Fruit fly (Drosophila melanogaster) whole organism, embryonic: ENCODE results near the gene Snup.

ENCODE experiments used
- Antp ChIP-seq: fragments of 200-800 bp; sonication (Bioruptor generic); optimal IDR thresholded peaks from 3 replicates; lab custom pipeline; 2016; ENCODE audit warnings: missing biosample characterization, missing genetic modification characterization
- CG10959 ChIP-seq: fragments of 200-800 bp; sonication (Bioruptor generic); IDR thresholded peaks from 2 replicates; pipeline ENCODE4 v1.3.6; 2022; ENCODE audit warnings: missing biosample characterization, missing genetic modification characterization
- CG11456 ChIP-seq: fragments of 200-800 bp; sonication (Bioruptor generic); IDR thresholded peaks from 3 replicates; pipeline ENCODE4 v1.3.6; 2022; ENCODE audit warnings: missing biosample characterization, missing genetic modification characterization
- CG11560 ChIP-seq: fragments of 200-800 bp; sonication (Bioruptor generic); IDR thresholded peaks from 3 replicates; pipeline ENCODE4 v1.3.6; 2022; ENCODE audit warnings: missing biosample characterization, missing genetic modification characterization
- CG13123 ChIP-seq: fragments of 200-800 bp; sonication (Bioruptor generic); optimal IDR thresholded peaks from 2 replicates; lab custom pipeline; 2016; ENCODE audit warnings: missing biosample characterization, missing genetic modification characterization
- CG18599 ChIP-seq: fragments of 200-800 bp; sonication (Bioruptor generic); optimal IDR thresholded peaks from 3 replicates; lab custom pipeline; 2017; ENCODE audit warnings: missing biosample characterization, missing genetic modification characterization, mild to moderate bottlenecking, moderate library complexity, missing genetic modification reagents
- CG18619 ChIP-seq: fragments of 200-800 bp; sonication (Bioruptor generic); optimal IDR thresholded peaks from 3 replicates; lab custom pipeline; 2017; ENCODE audit warnings: missing biosample characterization, mild to moderate bottlenecking, missing genetic modification characterization
- CG18764 ChIP-seq: fragments of 200-800 bp; sonication (Bioruptor generic); optimal IDR thresholded peaks from 3 replicates; lab custom pipeline; 2016; ENCODE audit warnings: missing biosample characterization, missing genetic modification characterization
- CG30403 ChIP-seq: fragments of 200-800 bp; sonication (Bioruptor generic); optimal IDR thresholded peaks from 3 replicates; lab custom pipeline; 2016; ENCODE audit warnings: missing biosample characterization, missing genetic modification characterization
- CG31388 ChIP-seq: fragments of 200-800 bp; sonication (Bioruptor generic); optimal IDR thresholded peaks from 2 replicates; lab custom pipeline; 2016; ENCODE audit warnings: missing biosample characterization, missing genetic modification characterization
- CG32767 ChIP-seq: fragments of 200-800 bp; sonication (Bioruptor generic); IDR thresholded peaks from 2 replicates; pipeline ENCODE4 v1.3.6; 2022; ENCODE audit warnings: missing biosample characterization, missing genetic modification characterization
- CG4282 ChIP-seq: fragments of 200-800 bp; sonication (Bioruptor generic); optimal IDR thresholded peaks from 2 replicates; lab custom pipeline; 2016; ENCODE audit warnings: missing biosample characterization, missing genetic modification characterization
- CG4328 ChIP-seq: fragments of 200-800 bp; sonication (Bioruptor generic); optimal IDR thresholded peaks from 3 replicates; lab custom pipeline; 2017; ENCODE audit warnings: missing biosample characterization, missing genetic modification reagents, missing genetic modification characterization
- CG4707 ChIP-seq: fragments of 200-800 bp; sonication (Bioruptor generic); optimal IDR thresholded peaks from 2 replicates; lab custom pipeline; 2018; ENCODE audit warnings: missing biosample characterization, mild to moderate bottlenecking, missing genetic modification characterization, moderate library complexity
- CG6683 ChIP-seq: fragments of 200-800 bp; sonication (Bioruptor generic); optimal IDR thresholded peaks from 2 replicates; lab custom pipeline; 2017; ENCODE audit warnings: missing biosample characterization, mild to moderate bottlenecking, missing genetic modification characterization, missing genetic modification reagents
- CG7271 ChIP-seq: fragments of 200-800 bp; sonication (Bioruptor generic); optimal IDR thresholded peaks from 2 replicates; lab custom pipeline; 2018; ENCODE audit warnings: missing biosample characterization, mild to moderate bottlenecking, missing genetic modification characterization, moderate library complexity
- CG7372 ChIP-seq: fragments of 200-800 bp; sonication (Bioruptor generic); IDR thresholded peaks from 2 replicates; pipeline ENCODE4 v1.3.6; 2022; ENCODE audit warnings: missing biosample characterization, missing genetic modification characterization
- CHES-1-like ChIP-seq: fragments of 200-800 bp; sonication (Bioruptor generic); optimal IDR thresholded peaks from 2 replicates; lab custom pipeline; 2016; ENCODE audit warnings: missing biosample characterization, missing genetic modification characterization
- CTCF ChIP-seq: fragments of 200-800 bp; sonication (Bioruptor generic); optimal IDR thresholded peaks from 2 replicates; lab custom pipeline; 2017; ENCODE audit warnings: missing biosample characterization, mild to moderate bottlenecking, missing genetic modification characterization, moderate library complexity
- Dek ChIP-seq: fragments of 200-800 bp; sonication (Bioruptor generic); optimal IDR thresholded peaks from 3 replicates; lab custom pipeline; 2019; ENCODE audit warnings: missing biosample characterization, mild to moderate bottlenecking, missing genetic modification characterization, moderate library complexity
- Ets97D ChIP-seq: fragments of 200-800 bp; sonication (Bioruptor generic); optimal IDR thresholded peaks from 3 replicates; lab custom pipeline; 2016; ENCODE audit warnings: missing biosample characterization, missing genetic modification characterization
- Lpt ChIP-seq: fragments of >200 bp; optimal IDR thresholded peaks from 2 replicates; lab custom pipeline; 2018; ENCODE audit warnings: missing biosample characterization, missing genetic modification characterization
- MTF-1 ChIP-seq: fragments of 200-800 bp; sonication (Bioruptor generic); optimal IDR thresholded peaks from 2 replicates; lab custom pipeline; 2018; ENCODE audit warnings: missing biosample characterization, mild to moderate bottlenecking, missing genetic modification characterization, borderline replicate concordance
- Med ChIP-seq: fragments of 200-800 bp; sonication (Bioruptor generic); peaks from one replicate; lab custom pipeline; 2016; ENCODE audit warnings: missing biosample characterization, missing genetic modification characterization, mild to moderate bottlenecking, inconsistent platforms, moderate library complexity
- NK7.1 ChIP-seq: fragments of 200-800 bp; sonication (Bioruptor generic); optimal IDR thresholded peaks from 3 replicates; lab custom pipeline; 2016; ENCODE audit warnings: missing biosample characterization, missing genetic modification characterization
- Side ChIP-seq: fragments of 200-800 bp; sonication (Bioruptor generic); optimal IDR thresholded peaks from 2 replicates; lab custom pipeline; 2016; ENCODE audit warnings: missing biosample characterization, missing genetic modification characterization
- Sin3A ChIP-seq: fragments of >200 bp; optimal IDR thresholded peaks from 2 replicates; lab custom pipeline; 2018
- ab ChIP-seq: fragments of 200-800 bp; sonication (Bioruptor generic); optimal IDR thresholded peaks from 2 replicates; lab custom pipeline; 2016; ENCODE audit warnings: missing biosample characterization, missing genetic modification characterization
- bsh ChIP-seq, 2 experiments: fragments of 200-800 bp; sonication (Bioruptor generic); optimal IDR thresholded peaks; 2 replicates each; lab custom pipeline; 2017 to 2018; ENCODE audit warnings: mild to moderate bottlenecking in 2 of 2, missing biosample characterization in 2 of 2, missing genetic modification characterization in 2 of 2, moderate library complexity in 1 of 2
- chif ChIP-seq, 2 experiments: fragments of 200-800 bp; sonication (Bioruptor generic); optimal IDR thresholded peaks; 3 replicates each; lab custom pipeline; 2016; ENCODE audit warnings: missing biosample characterization in 2 of 2, missing genetic modification characterization in 2 of 2
- crol ChIP-seq: fragments of 200-800 bp; sonication (Bioruptor generic); IDR thresholded peaks from 2 replicates; pipeline ENCODE4 v1.3.6; 2022; ENCODE audit warnings: missing biosample characterization, missing genetic modification characterization
- disco-r ChIP-seq: fragments of 200-800 bp; sonication (Bioruptor generic); optimal IDR thresholded peaks from 2 replicates; lab custom pipeline; 2016; ENCODE audit warnings: missing biosample characterization, missing genetic modification characterization
- gfzf ChIP-seq: fragments of 200-800 bp; sonication (Bioruptor generic); optimal IDR thresholded peaks from 2 replicates; lab custom pipeline; 2016; ENCODE audit warnings: missing biosample characterization, mild to moderate bottlenecking, missing genetic modification characterization, moderate library complexity
- hb ChIP-seq: fragments of 200-800 bp; sonication (Bioruptor generic); IDR thresholded peaks from 3 replicates; pipeline ENCODE4 v1.3.6; 2022; ENCODE audit warnings: missing biosample characterization, missing genetic modification characterization; ENCODE audit not compliant: partially characterized antibody
- kay ChIP-seq: fragments of 200-800 bp; sonication (Bioruptor generic); optimal IDR thresholded peaks from 2 replicates; lab custom pipeline; 2016; ENCODE audit warnings: missing biosample characterization, missing genetic modification characterization
- lilli ChIP-seq: fragments of 200-800 bp; sonication (Bioruptor generic); optimal IDR thresholded peaks from 3 replicates; lab custom pipeline; 2016; ENCODE audit warnings: missing biosample characterization, missing genetic modification characterization
- lmd ChIP-seq: fragments of 200-800 bp; sonication (Bioruptor generic); IDR thresholded peaks from 2 replicates; pipeline ENCODE4 v1.3.6; 2022; ENCODE audit warnings: missing biosample characterization, missing genetic modification characterization
- maf-S ChIP-seq: fragments of 200-800 bp; sonication (Bioruptor generic); optimal IDR thresholded peaks from 2 replicates; lab custom pipeline; 2016; ENCODE audit warnings: missing biosample characterization, missing genetic modification characterization
- odd ChIP-seq: fragments of 200-800 bp; sonication (Bioruptor generic); optimal IDR thresholded peaks from 2 replicates; lab custom pipeline; 2017; ENCODE audit warnings: missing biosample characterization, mild to moderate bottlenecking, missing genetic modification characterization
- phol ChIP-seq: fragments of 200-800 bp; sonication (Bioruptor generic); optimal IDR thresholded peaks from 3 replicates; lab custom pipeline; 2018; ENCODE audit warnings: missing biosample characterization, mild to moderate bottlenecking, missing genetic modification characterization, moderate library complexity
- sens ChIP-seq: fragments of 200-800 bp; sonication (Bioruptor generic); peaks from one replicate; lab custom pipeline; 2016; ENCODE audit warnings: missing biosample characterization, missing genetic modification characterization
- seq ChIP-seq: fragments of 200-800 bp; sonication (Bioruptor generic); IDR thresholded peaks from 2 replicates; pipeline ENCODE4 v1.3.6; 2022; ENCODE audit warnings: missing biosample characterization, missing genetic modification characterization
- tio ChIP-seq: fragments of 200-800 bp; sonication (Bioruptor generic); optimal IDR thresholded peaks from 2 replicates; lab custom pipeline; 2017; ENCODE audit warnings: missing biosample characterization, missing genetic modification characterization, inconsistent platforms
- tna ChIP-seq: fragments of 200-800 bp; sonication (Bioruptor generic); IDR thresholded peaks from 2 replicates; pipeline ENCODE4 v1.3.6; 2022; ENCODE audit warnings: missing biosample characterization, missing genetic modification characterization; ENCODE audit not compliant: partially characterized antibody
- trem ChIP-seq: fragments of 200-800 bp; optimal IDR thresholded peaks from 3 replicates; lab custom pipeline; 2019; ENCODE audit warnings: missing biosample characterization, mild to moderate bottlenecking, missing genetic modification characterization, moderate library complexity

The Snup gene

DNA sequence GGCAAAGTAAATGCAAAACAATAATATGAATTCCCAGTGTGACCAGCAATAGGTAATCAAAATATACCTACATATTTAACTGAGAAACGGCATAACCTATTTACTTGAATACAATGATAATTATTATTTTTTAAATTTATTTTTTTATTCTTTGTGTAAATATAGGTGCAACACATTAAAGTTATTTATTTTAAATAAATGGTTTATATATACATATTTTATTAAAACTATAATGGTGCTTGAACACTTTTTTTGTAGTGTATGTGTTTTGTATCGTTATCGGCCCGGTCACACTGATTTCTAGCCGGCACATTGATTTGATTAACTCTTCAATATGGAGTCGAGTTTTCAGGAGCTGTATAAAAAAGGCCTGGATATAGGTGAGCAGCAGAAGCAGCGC lies at the start of gene Snup, which contains the start of the genes ProRS-m and CG42304 (continued):
- TF ChIP-seq CHES-1-like (no peak), CG7271 (tag; lab: Kevin White, UChicago) (peak; percentile 54), CG4707 (GFP tag; lab: Kevin White, UChicago) (no peak), tna (GFP tag; lab: Robert Waterston, UW) (no peak), CG7372 (GFP tag; lab: Robert Waterston, UW) (peak; percentile 56; the same call in 1 of the 2 replicates), bsh (GFP tag; optimal IDR thresholded peaks at IDR 0.05; lab: Kevin White, UChicago) (no peak), gfzf (GFP tag; lab: Kevin White, UChicago) (peak; percentile 56), kay (GFP tag; lab: Kevin White, UChicago) (no peak), CG18764 (peak; percentile 5), Side (GFP tag; lab: Kevin White, UChicago) (no peak), lmd (GFP tag; lab: Robert Waterston, UW) (peak; percentile 53; the same call in 1 of the 2 replicates), ab (GFP tag; lab: Kevin White, UChicago) (no peak), odd (GFP tag; lab: Kevin White, UChicago) (no peak), MTF-1 (GFP tag; lab: Kevin White, UChicago) (no peak), CG4282 (GFP tag; lab: Kevin White, UChicago) (no peak), CG32767 (GFP tag; lab: Robert Waterston, UW) (peak; percentile 64; the same call in 1 of the 2 replicates), Ets97D (GFP tag; lab: Kevin White, UChicago) (no peak), tio (no peak), trem (tag; lab: Kevin White, UChicago) (peak; percentile 88), Sin3A (lab: Kevin White, UChicago) (no peak), Lpt (no peak), CG11456 (GFP tag; lab: Robert Waterston, UW) (0 out of 3 replicates have a peak, but pooled peaks have one; percentile 11), CG31388 (no peak)

DNA sequence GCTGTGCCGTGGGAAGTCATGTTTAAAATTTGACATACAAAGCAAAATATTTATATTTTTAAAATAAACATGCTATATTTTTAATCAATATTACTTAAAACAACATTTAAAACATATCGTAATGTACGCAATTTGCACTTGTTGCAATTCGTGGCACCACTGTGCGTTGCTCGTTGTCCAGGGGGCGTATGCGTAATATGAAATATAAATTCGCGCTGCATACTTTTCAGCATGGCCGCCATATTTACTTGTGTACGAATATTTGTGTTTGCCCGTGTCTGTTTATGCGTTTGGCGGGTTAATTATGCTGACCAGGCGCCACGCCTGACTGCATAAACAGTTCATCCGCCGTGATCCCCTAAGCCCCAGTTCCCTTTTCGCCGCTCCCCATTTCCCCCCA lies 43.1 kb upstream of the Snup start:
- no peak for TF ChIP-seq CG18599 (GFP tag; lab: Kevin White, UChicago)
- no peak for TF ChIP-seq Antp (GFP tag; lab: Kevin White, UChicago)
- TF ChIP-seq phol (tag; lab: Kevin White, UChicago), result peak; percentile 43
- no peak for TF ChIP-seq CG11560 (tag; lab: Robert Waterston, UW)
- no peak for TF ChIP-seq CG6683 (GFP tag; lab: Kevin White, UChicago)
- TF ChIP-seq CG30403 (GFP tag; lab: Kevin White, UChicago), result no peak
- TF ChIP-seq seq (GFP tag; lab: Robert Waterston, UW), result no peak
- no peak for TF ChIP-seq CG13123 (GFP tag; lab: Kevin White, UChicago)
- TF ChIP-seq Dek (tag; lab: Kevin White, UChicago), result no peak
- peak; percentile 62 for TF ChIP-seq sens
- TF ChIP-seq CG10959 (GFP tag; lab: Robert Waterston, UW), result no peak
- TF ChIP-seq hb (GFP tag; lab: Robert Waterston, UW), result no peak
- TF ChIP-seq lilli, result no peak
- TF ChIP-seq crol (GFP tag; lab: Robert Waterston, UW), result no peak
- no peak for TF ChIP-seq CG4328 (GFP tag; lab: Kevin White, UChicago)
- TF ChIP-seq maf-S (GFP tag; lab: Kevin White, UChicago), result no peak
- peak; percentile 82 for TF ChIP-seq CG7372 (GFP tag; lab: Robert Waterston, UW)
- no peak for TF ChIP-seq NK7.1 (GFP tag; lab: Kevin White, UChicago)
- peak; percentile 51 for TF ChIP-seq CTCF
- TF ChIP-seq disco-r (GFP tag; lab: Kevin White, UChicago), result no peak
- no peak for TF ChIP-seq Med (GFP tag; lab: Kevin White, UChicago)
- no peak for TF ChIP-seq chif (GFP tag; optimal IDR thresholded peaks at IDR 0.05; lab: Kevin White, UChicago)
- no peak for TF ChIP-seq CG18619 (GFP tag; lab: Kevin White, UChicago)
